Worm (Caenorhabditis elegans) whole organism, late embryonic: ENCODE results near the gene gst-35.

Experiments
- C38D4.7 ChIP-seq: fragments of 200-800 bp; sonication (Bioruptor generic); optimal IDR thresholded peaks from 2 replicates; lab custom pipeline; 2018; ENCODE audit warnings: mild to moderate bottlenecking, missing genetic modification characterization, moderate library complexity, missing compliant biosample characterization
- K02D7.2 ChIP-seq: sonication (generic microtip); optimal IDR thresholded peaks from 2 replicates; lab custom pipeline; 2017; ENCODE audit warnings: mild to moderate bottlenecking, missing genetic modification characterization, missing compliant biosample characterization
- ahr-1 ChIP-seq: sonication (generic microtip); optimal IDR thresholded peaks from 2 replicates; lab custom pipeline; 2016; ENCODE audit warnings: missing genetic modification characterization, missing compliant biosample characterization
- ceh-18 ChIP-seq: sonication (generic microtip); optimal IDR thresholded peaks from 2 replicates; lab custom pipeline; 2016; ENCODE audit warnings: missing genetic modification characterization, missing compliant biosample characterization
- ceh-19 ChIP-seq: fragments of 200-800 bp; sonication (Bioruptor generic); optimal IDR thresholded peaks from 2 replicates; lab custom pipeline; 2018; ENCODE audit warnings: mild to moderate bottlenecking, missing genetic modification characterization, missing compliant biosample characterization
- ceh-2 ChIP-seq: sonication (generic microtip); optimal IDR thresholded peaks from 2 replicates; lab custom pipeline; 2016; ENCODE audit warnings: missing genotype, missing genetic modification characterization, missing compliant biosample characterization
- ceh-22 ChIP-seq: sonication (generic microtip); optimal IDR thresholded peaks from 2 replicates; lab custom pipeline; 2017; ENCODE audit warnings: missing biosample characterization, missing genetic modification characterization
- ceh-24 ChIP-seq: sonication (generic microtip); optimal IDR thresholded peaks from 2 replicates; lab custom pipeline; 2016; ENCODE audit warnings: mild to moderate bottlenecking, missing genetic modification characterization, missing compliant biosample characterization
- ceh-34 ChIP-seq: sonication (generic microtip); optimal IDR thresholded peaks from 2 replicates; lab custom pipeline; 2016; ENCODE audit warnings: mild to moderate bottlenecking, missing genetic modification characterization, missing compliant biosample characterization
- ceh-45 ChIP-seq: fragments of 200-800 bp; sonication (Bioruptor generic); IDR thresholded peaks from 2 replicates; pipeline ENCODE4 v1.3.6; 2022; ENCODE audit warnings: missing genetic modification reagents, missing genetic modification characterization, missing compliant biosample characterization
- ceh-48 ChIP-seq: sonication (generic microtip); optimal IDR thresholded peaks from 2 replicates; lab custom pipeline; 2016; ENCODE audit warnings: missing genetic modification characterization, inconsistent platforms, missing compliant biosample characterization
- dve-1 ChIP-seq: sonication (generic microtip); optimal IDR thresholded peaks from 2 replicates; lab custom pipeline; 2017; ENCODE audit warnings: antibody characterized with exemption, mild to moderate bottlenecking, missing genetic modification characterization, missing compliant biosample characterization
- elt-2 ChIP-seq: sonication (generic microtip); optimal IDR thresholded peaks from 2 replicates; lab custom pipeline; 2016; ENCODE audit warnings: missing genetic modification reagents, missing genetic modification characterization, missing compliant biosample characterization
- elt-4 ChIP-seq: sonication (generic microtip); optimal IDR thresholded peaks from 2 replicates; lab custom pipeline; 2016; ENCODE audit warnings: missing genetic modification characterization, missing compliant biosample characterization
- eyg-1 ChIP-seq: sonication (generic microtip); optimal IDR thresholded peaks from 2 replicates; lab custom pipeline; 2016; ENCODE audit warnings: missing genotype, missing genetic modification characterization, missing compliant biosample characterization
- fax-1 ChIP-seq: sonication (generic microtip); optimal IDR thresholded peaks from 2 replicates; lab custom pipeline; 2016; ENCODE audit warnings: missing genotype, missing genetic modification characterization, missing compliant biosample characterization
- gmeb-2 ChIP-seq: sonication (generic microtip); optimal IDR thresholded peaks from 2 replicates; lab custom pipeline; 2016; ENCODE audit warnings: missing genetic modification characterization, inconsistent platforms, missing compliant biosample characterization
- hlh-30 ChIP-seq: sonication (generic microtip); optimal IDR thresholded peaks from 2 replicates; lab custom pipeline; 2017; ENCODE audit warnings: antibody characterized with exemption, missing genetic modification characterization, missing compliant biosample characterization; ENCODE audit not compliant: insufficient read depth
- lin-11 ChIP-seq: fragments of 200-800 bp; sonication (Bioruptor generic); optimal IDR thresholded peaks from 2 replicates; lab custom pipeline; 2018; ENCODE audit warnings: mild to moderate bottlenecking, missing genetic modification characterization, missing compliant biosample characterization
- nfya-1 ChIP-seq: sonication (generic microtip); optimal IDR thresholded peaks from 2 replicates; lab custom pipeline; 2017; ENCODE audit warnings: missing genetic modification characterization, mild to moderate bottlenecking, missing compliant biosample characterization, antibody characterized with exemption, moderate library complexity
- nhr-11 ChIP-seq: fragments of 150-350 bp; optimal IDR thresholded peaks from 2 replicates; lab custom pipeline; 2014; ENCODE audit warnings: missing biosample characterization, missing genetic modification characterization
- odd-2 ChIP-seq: sonication (generic microtip); optimal IDR thresholded peaks from 2 replicates; lab custom pipeline; 2017; ENCODE audit warnings: antibody characterized with exemption, mild to moderate bottlenecking, missing genetic modification characterization, missing compliant biosample characterization
- pag-3 ChIP-seq: sonication (generic microtip); optimal IDR thresholded peaks from 2 replicates; lab custom pipeline; 2016; ENCODE audit warnings: missing compliant biosample characterization, missing genetic modification characterization, borderline replicate concordance
- pha-2 ChIP-seq: sonication (generic microtip); optimal IDR thresholded peaks from 2 replicates; lab custom pipeline; 2017; ENCODE audit warnings: mild to moderate bottlenecking, missing genetic modification characterization, missing compliant biosample characterization
- pqm-1 ChIP-seq: sonication (generic microtip); optimal IDR thresholded peaks from 2 replicates; lab custom pipeline; 2016; ENCODE audit warnings: missing genetic modification characterization, missing compliant biosample characterization
- ref-2 ChIP-seq: sonication (generic microtip); optimal IDR thresholded peaks from 2 replicates; lab custom pipeline; 2016; ENCODE audit warnings: missing genetic modification characterization, missing compliant biosample characterization
- sdc-2 ChIP-seq: sonication (generic microtip); optimal IDR thresholded peaks from 2 replicates; lab custom pipeline; 2016; ENCODE audit warnings: missing genotype, missing genetic modification characterization, missing compliant biosample characterization
- sox-2 ChIP-seq: fragments of 200-800 bp; sonication (Bioruptor generic); IDR thresholded peaks from 2 replicates; pipeline ENCODE4 v1.3.6; 2022; ENCODE audit warnings: missing genetic modification reagents, missing genetic modification characterization, missing compliant biosample characterization
- syd-9 ChIP-seq: sonication (generic microtip); optimal IDR thresholded peaks from 2 replicates; lab custom pipeline; 2016; ENCODE audit warnings: mild to moderate bottlenecking, missing genetic modification characterization, moderate library complexity, missing compliant biosample characterization
- tbx-7 ChIP-seq: sonication (generic microtip); optimal IDR thresholded peaks from 2 replicates; lab custom pipeline; 2016; ENCODE audit warnings: missing genotype, missing genetic modification characterization, missing compliant biosample characterization
- ttx-3 ChIP-seq: sonication (generic microtip); optimal IDR thresholded peaks from 2 replicates; lab custom pipeline; 2016; ENCODE audit warnings: missing genetic modification reagents, missing genetic modification characterization, missing compliant biosample characterization
- unc-42 ChIP-seq: sonication (generic microtip); optimal IDR thresholded peaks from 2 replicates; lab custom pipeline; 2016; ENCODE audit warnings: missing genotype, missing genetic modification characterization, missing compliant biosample characterization
- zip-5 ChIP-seq: sonication (generic microtip); optimal IDR thresholded peaks from 2 replicates; lab custom pipeline; 2016; ENCODE audit warnings: missing genetic modification characterization, missing compliant biosample characterization

The gst-35 gene

ce11 chrII:15212260-15212914 is 27.2 kb upstream of the gst-35 start:
- TF ChIP-seq gmeb-2 (tag; lab: Kevin White, UChicago) (no peak), syd-9 (tag; lab: Kevin White, UChicago) (no peak), unc-42 (tag; lab: Kevin White, UChicago) (no peak), ceh-18 (tag; lab: Kevin White, UChicago) (peak; percentile 14), ceh-34 (tag; lab: Kevin White, UChicago) (no peak), ceh-22 (no peak), zip-5 (tag; lab: Kevin White, UChicago) (no peak), hlh-30 (tag; lab: Kevin White, UChicago) (peak; percentile 29), nhr-11 (tag; lab: Kevin White, UChicago) (no peak), tbx-7 (tag; lab: Kevin White, UChicago) (no peak), ref-2 (tag; lab: Kevin White, UChicago) (no peak), pha-2 (tag; lab: Kevin White, UChicago) (no peak), ceh-19 (GFP tag; lab: Kevin White, UChicago) (no peak)

- TF ChIP-seq ceh-24 = no peak
- TF ChIP-seq hlh-30 (tag; lab: Kevin White, UChicago) = peak; percentile 52
Observed at ce11 chrII:15209309-15209708, 24.1 kb upstream of the gst-35 start.

ce11 chrII:15208874-15209273 is 23.7 kb upstream of the gst-35 start:
- no peak for TF ChIP-seq ref-2 (tag; lab: Kevin White, UChicago)
- no peak for TF ChIP-seq syd-9 (tag; lab: Kevin White, UChicago)
- no peak for TF ChIP-seq ttx-3 (tag; lab: Kevin White, UChicago)
- no peak for TF ChIP-seq ceh-48 (tag; lab: Kevin White, UChicago)
- no peak for TF ChIP-seq fax-1 (tag; lab: Kevin White, UChicago)
- TF ChIP-seq pag-3 (tag; lab: Kevin White, UChicago) = no peak
- TF ChIP-seq odd-2 (tag; lab: Kevin White, UChicago) = no peak
- no peak for TF ChIP-seq sox-2 (GFP tag; lab: Robert Waterston, UW)
- no peak for TF ChIP-seq ceh-45 (GFP tag; lab: Robert Waterston, UW)
- TF ChIP-seq sdc-2 (tag; lab: Kevin White, UChicago) = no peak

ce11 chrII:15208151-15208550 is 23.0 kb upstream of the gst-35 start:
- no peak for TF ChIP-seq sox-2 (GFP tag; lab: Robert Waterston, UW)
- no peak for TF ChIP-seq K02D7.2 (tag; lab: Kevin White, UChicago)
- no peak for TF ChIP-seq ahr-1 (tag; lab: Kevin White, UChicago)
- TF ChIP-seq eyg-1 (tag; lab: Kevin White, UChicago) = no peak
- TF ChIP-seq elt-2 = no peak
- TF ChIP-seq nfya-1 = no peak
- no peak for TF ChIP-seq gmeb-2 (tag; lab: Kevin White, UChicago)
- TF ChIP-seq pqm-1 (tag; lab: Kevin White, UChicago) = no peak
- no peak for TF ChIP-seq C38D4.7 (GFP tag; lab: Kevin White, UChicago)

ce11 chrII:15207562-15207961 is 22.4 kb upstream of the gst-35 start:
- TF ChIP-seq elt-2 (peak; percentile 67), lin-11 (tag; lab: Kevin White, UChicago) (no peak), ceh-2 (no peak)

ce11 chrII:15206234-15206633 is 21.0 kb upstream of the gst-35 start:
- TF ChIP-seq unc-42 (tag; lab: Kevin White, UChicago) (no peak), elt-4 (no peak), ceh-24 (no peak), K02D7.2 (tag; lab: Kevin White, UChicago) (no peak), dve-1 (tag; lab: Kevin White, UChicago) (no peak), ceh-45 (GFP tag; lab: Robert Waterston, UW) (no peak), gmeb-2 (tag; lab: Kevin White, UChicago) (no peak)
